Fruit fly (Drosophila melanogaster): ENCODE data around the gene CG14543.

Gene CG14543

DNA sequence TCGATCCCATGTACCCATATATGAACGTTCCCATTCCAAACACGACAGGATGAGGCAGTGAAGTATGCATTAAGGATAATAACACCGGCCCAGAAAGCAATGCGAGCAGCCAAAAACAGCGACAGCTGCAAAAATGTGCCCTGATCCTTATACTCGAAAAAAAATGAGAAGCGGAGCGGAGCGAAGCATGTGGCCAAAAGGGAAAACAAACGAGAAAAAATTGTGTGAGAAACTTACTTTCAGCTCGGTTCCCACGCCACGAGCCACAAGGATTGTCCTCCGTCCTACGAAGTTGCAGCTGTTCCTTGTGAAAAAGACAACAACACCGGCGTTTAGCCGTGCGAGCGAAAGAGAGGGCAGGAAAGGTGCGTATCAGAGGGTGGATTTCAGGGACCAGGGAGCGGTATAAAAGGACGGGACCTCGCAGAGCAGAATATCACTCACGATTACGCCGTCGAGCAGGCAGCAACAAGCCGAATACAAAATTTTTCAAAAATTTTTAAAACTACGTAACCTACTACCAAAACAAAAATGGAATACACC, 16.6 kb upstream of the CG14543 start (continued):
- TF ChIP-seq CG13287 (GFP tag; IDR thresholded peaks at IDR 0.05; ENCODE audit: partially characterized antibody): no peak
- TF ChIP-seq Trl (optimal IDR thresholded peaks at IDR 0.05): no peak
- TF ChIP-seq Trl (GFP tag; optimal IDR thresholded peaks at IDR 0.05): no peak
- TF ChIP-seq nerfin-2 (GFP tag; IDR thresholded peaks at IDR 0.05; ENCODE audit: partially characterized antibody): no peak
- TF ChIP-seq D (optimal IDR thresholded peaks at IDR 0.05): peak; percentile 48
- TF ChIP-seq D (GFP tag; optimal IDR thresholded peaks at IDR 0.05): peak; percentile 4
- TF ChIP-seq oc (tag; optimal IDR thresholded peaks at IDR 0.05): peak; percentile 4
- TF ChIP-seq CG8359 (GFP tag; optimal IDR thresholded peaks at IDR 0.05; ENCODE audit: borderline replicate concordance): no peak
- 0 out of 3 replicates have a peak, but pooled peaks have one; percentile 6 for TF ChIP-seq ci (GFP tag; IDR thresholded peaks at IDR 0.05)
- TF ChIP-seq BtbVII (GFP tag; optimal IDR thresholded peaks at IDR 0.05): no peak
- no peak for TF ChIP-seq ab (GFP tag; optimal IDR thresholded peaks at IDR 0.05)
- no peak for TF ChIP-seq nau (GFP tag; optimal IDR thresholded peaks at IDR 0.05)
- no peak for TF ChIP-seq CG15073 (GFP tag; optimal IDR thresholded peaks at IDR 0.05)
- no peak for TF ChIP-seq CG8388 (GFP tag; optimal IDR thresholded peaks at IDR 0.05)
- TF ChIP-seq CG5180 (GFP tag; optimal IDR thresholded peaks at IDR 0.05): no peak
- no peak for TF ChIP-seq Gug (GFP tag; IDR thresholded peaks at IDR 0.05)
- no peak for TF ChIP-seq dati (GFP tag; IDR thresholded peaks at IDR 0.05)
- no peak for TF ChIP-seq Xbp1 (GFP tag; optimal IDR thresholded peaks at IDR 0.05)
- TF ChIP-seq CG3407 (GFP tag; optimal IDR thresholded peaks at IDR 0.05): no peak
- TF ChIP-seq Hr51 (GFP tag; optimal IDR thresholded peaks at IDR 0.05): no peak
- peak; percentile 96 for TF ChIP-seq CG4360 (GFP tag; IDR thresholded peaks at IDR 0.05)
- peak; percentile 55 for TF ChIP-seq CG17829 (tag; optimal IDR thresholded peaks at IDR 0.05)
- TF ChIP-seq HLHmδ (GFP tag; optimal IDR thresholded peaks at IDR 0.05): peak; percentile 74
- no peak for TF ChIP-seq CG17802 (tag; optimal IDR thresholded peaks at IDR 0.05)
- TF ChIP-seq sqz (GFP tag; optimal IDR thresholded peaks at IDR 0.05): peak; percentile 78
- no peak for TF ChIP-seq Ssrp (tag; optimal IDR thresholded peaks at IDR 0.05)
- peak; percentile 73 for TF ChIP-seq Kr (GFP tag; optimal IDR thresholded peaks at IDR 0.05)
- TF ChIP-seq Dp (GFP tag; optimal IDR thresholded peaks at IDR 0.05): no peak
- TF ChIP-seq run (tag; optimal IDR thresholded peaks at IDR 0.05): no peak
- TF ChIP-seq esg (GFP tag; conservative IDR thresholded peaks at IDR 0.05): no peak
- TF ChIP-seq CG1024 (GFP tag; IDR thresholded peaks at IDR 0.05): no peak
- TF ChIP-seq zen2 (GFP tag; IDR thresholded peaks at IDR 0.05; ENCODE audit: partially characterized antibody): no peak
- TF ChIP-seq crc (GFP tag; optimal IDR thresholded peaks at IDR 0.05): no peak
- peak; percentile 41; the same call in 1 of the 3 replicates for TF ChIP-seq CG6791 (GFP tag; IDR thresholded peaks at IDR 0.05; ENCODE audit: partially characterized antibody)
- TF ChIP-seq Tbp (GFP tag; optimal IDR thresholded peaks at IDR 0.05): peak; percentile 88
- no peak for TF ChIP-seq CG18262 (tag; optimal IDR thresholded peaks at IDR 0.05)
- no peak for TF ChIP-seq Hr39 (optimal IDR thresholded peaks at IDR 0.05)
- no peak for TF ChIP-seq CG8478 (optimal IDR thresholded peaks at IDR 0.05)
- TF ChIP-seq sc (optimal IDR thresholded peaks at IDR 0.05): no peak
- TF ChIP-seq sc (GFP tag; optimal IDR thresholded peaks at IDR 0.05): peak; percentile 51
- no peak for TF ChIP-seq CG17328 (GFP tag; IDR thresholded peaks at IDR 0.05)
- TF ChIP-seq trem (tag; optimal IDR thresholded peaks at IDR 0.05): peak; percentile 4
- TF ChIP-seq CG32532 (GFP tag; IDR thresholded peaks at IDR 0.05): no peak
- TF ChIP-seq unc-4 (GFP tag; IDR thresholded peaks at IDR 0.05; ENCODE audit: partially characterized antibody): no peak
- TF ChIP-seq ac (GFP tag; optimal IDR thresholded peaks at IDR 0.05): peak; percentile 100
- TF ChIP-seq pros (GFP tag; optimal IDR thresholded peaks at IDR 0.05): peak; percentile 99
- TF ChIP-seq grau (tag; optimal IDR thresholded peaks at IDR 0.05): no peak
- TF ChIP-seq Sry-δ (GFP tag; optimal IDR thresholded peaks at IDR 0.05): no peak
- peak in 1 of 2 experiments; percentile 10 for TF ChIP-seq crp (GFP tag; optimal IDR thresholded peaks at IDR 0.05)
- peak; percentile 71 for TF ChIP-seq twi (tag; optimal IDR thresholded peaks at IDR 0.05)
- TF ChIP-seq da (GFP tag; optimal IDR thresholded peaks at IDR 0.05): peak; percentile 91
- TF ChIP-seq br (optimal IDR thresholded peaks at IDR 0.05): no peak
